Worm (Caenorhabditis elegans) whole organism, L4 larva: ENCODE data around the gene csp-2.

Experiments used
- ZK337.2 ChIP-seq: fragments of 200-800 bp; sonication (Bioruptor generic); IDR thresholded peaks from 2 replicates; pipeline ENCODE4 v1.3.6; 2022; ENCODE audit warnings: missing genetic modification reagents, missing genetic modification characterization, missing compliant biosample characterization
- dmd-9 ChIP-seq: fragments of 200-800 bp; sonication (Bioruptor generic); IDR thresholded peaks from 2 replicates; pipeline ENCODE4 v1.3.6; 2022; ENCODE audit warnings: missing genetic modification reagents, missing genetic modification characterization, missing compliant biosample characterization
- dve-1 ChIP-seq: sonication (generic microtip); optimal IDR thresholded peaks from 2 replicates; lab custom pipeline; 2017; ENCODE audit warnings: antibody characterized with exemption, mild to moderate bottlenecking, missing genetic modification characterization, missing compliant biosample characterization; ENCODE audit not compliant: insufficient read depth
- lin-13 ChIP-seq: fragments of 150-350 bp; optimal IDR thresholded peaks from 2 replicates; lab custom pipeline; 2014; ENCODE audit warnings: missing biosample characterization, missing genetic modification reagents, missing genetic modification characterization
- nhr-76 ChIP-seq: fragments of 150-350 bp; optimal IDR thresholded peaks from 2 replicates; lab custom pipeline; 2014; ENCODE audit warnings: missing biosample characterization, missing genetic modification characterization
- zag-1 ChIP-seq: fragments of 150-350 bp; optimal IDR thresholded peaks from 2 replicates; lab custom pipeline; 2014; ENCODE audit warnings: missing biosample characterization, missing genetic modification characterization

ce11 chrIV:6326448-6326847 lies 18.9 kb downstream of the csp-2 start, which contains the start of gene lsm-8:
- TF ChIP-seq nhr-76, result no peak
- no peak for TF ChIP-seq dve-1 (tag; lab: Kevin White, UChicago)
- TF ChIP-seq dmd-9, result no peak
- no peak for TF ChIP-seq lin-13 (GFP tag; lab: Kevin White, UChicago)
- no peak for TF ChIP-seq ZK337.2 (GFP tag; lab: Robert Waterston, UW)
- TF ChIP-seq zag-1, result no peak
